Fruit fly (Drosophila melanogaster): ENCODE data around the gene CG15478.

The CG15478 gene

DNA sequence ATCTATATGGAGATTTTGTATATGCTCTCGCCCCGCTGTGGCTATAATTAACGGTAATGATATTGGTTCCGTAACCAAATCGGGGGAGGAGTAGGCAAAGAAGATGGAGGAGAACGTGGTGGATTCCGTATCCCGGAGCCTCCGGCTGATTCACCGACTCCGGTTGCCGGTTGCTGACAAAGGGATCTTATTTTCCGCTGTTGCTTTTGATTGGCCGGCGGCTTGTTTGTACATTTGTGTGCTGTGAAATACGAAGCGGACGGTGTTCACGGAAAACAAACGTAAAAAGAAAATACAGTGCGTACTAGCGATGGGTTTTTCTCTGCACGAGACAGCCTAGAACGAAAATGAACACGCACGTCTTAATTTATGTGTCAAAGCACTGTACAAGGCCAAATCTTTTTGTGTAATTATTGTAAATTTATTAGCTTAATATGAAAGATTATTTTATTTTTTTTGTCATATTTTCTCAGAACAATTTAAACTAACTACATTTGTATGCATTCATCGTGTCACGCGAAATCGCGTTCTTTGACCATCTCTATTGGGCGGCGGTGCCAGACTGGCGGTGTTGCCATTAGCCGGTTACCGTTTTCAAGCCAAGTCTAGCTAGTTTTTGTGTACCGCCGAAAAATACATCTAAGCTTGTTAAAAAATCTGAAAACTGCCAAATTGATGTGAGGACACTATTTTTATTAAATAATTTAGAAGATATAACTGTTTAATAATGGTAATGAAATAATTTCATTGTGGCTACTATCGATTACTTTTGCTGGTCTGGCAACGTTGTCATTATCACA is 16.6 kb upstream of the CG15478 start, which contains the start of the genes Pdp and Rab39 (continued):
- peak; percentile 77 for TF ChIP-seq CG4617 (GFP tag; optimal IDR thresholded peaks at IDR 0.05; ENCODE audit: borderline replicate concordance)
- TF ChIP-seq CG10565 (GFP tag; optimal IDR thresholded peaks at IDR 0.05), result no peak
- peak; percentile 66 for TF ChIP-seq pum (GFP tag; optimal IDR thresholded peaks at IDR 0.05)
- peak; percentile 80 for TF ChIP-seq mld (GFP tag; IDR thresholded peaks at IDR 0.05; ENCODE audit: partially characterized antibody)
- peak; percentile 84; the same call in 1 of the 2 replicates for TF ChIP-seq Ptx1 (GFP tag; IDR thresholded peaks at IDR 0.05)
- TF ChIP-seq sna (GFP tag; IDR thresholded peaks at IDR 0.05; ENCODE audit: partially characterized antibody), result peak; percentile 94
- peak; percentile 16 for TF ChIP-seq kah (GFP tag; optimal IDR thresholded peaks at IDR 0.05)
- TF ChIP-seq CG31441 (GFP tag; IDR thresholded peaks at IDR 0.05), result peak; percentile 72
- no peak for TF ChIP-seq CG6683 (GFP tag; optimal IDR thresholded peaks at IDR 0.05)
- TF ChIP-seq wor (GFP tag; IDR thresholded peaks at IDR 0.05), result peak; percentile 22; the same call in 1 of the 2 replicates
- TF ChIP-seq Dek (tag; optimal IDR thresholded peaks at IDR 0.05), result peak; percentile 81
- peak; percentile 69; the same call in 1 of the 2 replicates for TF ChIP-seq CG31224 (GFP tag; IDR thresholded peaks at IDR 0.05)
- peak; percentile 76 for TF ChIP-seq CG11247 (GFP tag; IDR thresholded peaks at IDR 0.05)
- peak; percentile 81 for TF ChIP-seq Nf-YC (tag; optimal IDR thresholded peaks at IDR 0.05)
- TF ChIP-seq Blimp-1 (GFP tag; optimal IDR thresholded peaks at IDR 0.05), result peak; percentile 62
- TF ChIP-seq lov (optimal IDR thresholded peaks at IDR 0.05), result no peak
- 0 out of 3 replicates have a peak, but pooled peaks have one; percentile 48 for TF ChIP-seq lov (GFP tag; IDR thresholded peaks at IDR 0.05)
- no peak for TF ChIP-seq usp (GFP tag; optimal IDR thresholded peaks at IDR 0.05)
- no peak for TF ChIP-seq her (GFP tag; optimal IDR thresholded peaks at IDR 0.05)
- TF ChIP-seq CG42726 (GFP tag; IDR thresholded peaks at IDR 0.05; ENCODE audit: partially characterized antibody), result peak; percentile 89
- peak; percentile 46; the same call in 1 of the 2 replicates for TF ChIP-seq peb (GFP tag; IDR thresholded peaks at IDR 0.05)
- TF ChIP-seq gfzf (GFP tag; optimal IDR thresholded peaks at IDR 0.05), result peak; percentile 9
- no peak for TF ChIP-seq CG1529 (GFP tag; optimal IDR thresholded peaks at IDR 0.05)
- no peak for TF ChIP-seq CG5180 (GFP tag; optimal IDR thresholded peaks at IDR 0.05)
- TF ChIP-seq corto (GFP tag; optimal IDR thresholded peaks at IDR 0.05), result peak; percentile 31
- TF ChIP-seq ATbp (GFP tag; optimal IDR thresholded peaks at IDR 0.05), result no peak
- peak; percentile 6 for TF ChIP-seq NC2α (GFP tag; optimal IDR thresholded peaks at IDR 0.05)
- TF ChIP-seq CG8281 (tag; optimal IDR thresholded peaks at IDR 0.05), result peak; percentile 36
- no peak for TF ChIP-seq CG4282 (GFP tag; optimal IDR thresholded peaks at IDR 0.05)
- TF ChIP-seq trem (tag; optimal IDR thresholded peaks at IDR 0.05), result peak; percentile 71
- peak; percentile 92 for TF ChIP-seq CG34224 (GFP tag; IDR thresholded peaks at IDR 0.05; ENCODE audit: partially characterized antibody)
- TF ChIP-seq Doc3 (GFP tag; IDR thresholded peaks at IDR 0.05; ENCODE audit: partially characterized antibody), result peak; percentile 97
- TF ChIP-seq gro (GFP tag; optimal IDR thresholded peaks at IDR 0.05), result peak; percentile 43
- TF ChIP-seq org-1 (GFP tag; optimal IDR thresholded peaks at IDR 0.05), result peak; percentile 31
- TF ChIP-seq fd102C (GFP tag; optimal IDR thresholded peaks at IDR 0.05), result no peak
- TF ChIP-seq CTCF (GFP tag; optimal IDR thresholded peaks at IDR 0.05), result no peak
- no peak for TF ChIP-seq D19A (tag; optimal IDR thresholded peaks at IDR 0.05)
- no peak for TF ChIP-seq Kr (GFP tag; optimal IDR thresholded peaks at IDR 0.05)
- peak; percentile 70 for TF ChIP-seq gt (GFP tag; IDR thresholded peaks at IDR 0.05)
- peak; percentile 78 for TF ChIP-seq Hmr (GFP tag; optimal IDR thresholded peaks at IDR 0.05)
- peak; percentile 63 for TF ChIP-seq onecut (GFP tag; IDR thresholded peaks at IDR 0.05)
- no peak for TF ChIP-seq Hey (tag; optimal IDR thresholded peaks at IDR 0.05)
- TF ChIP-seq CG15011 (GFP tag; optimal IDR thresholded peaks at IDR 0.05), result no peak
- no peak for TF ChIP-seq CG16779 (GFP tag; IDR thresholded peaks at IDR 0.05)
- TF ChIP-seq Sin3A (optimal IDR thresholded peaks at IDR 0.05), result peak; percentile 82
- peak; percentile 44 for TF ChIP-seq scrt (GFP tag; optimal IDR thresholded peaks at IDR 0.05)
- peak; percentile 70 for TF ChIP-seq chn (GFP tag; optimal IDR thresholded peaks at IDR 0.05)
- TF ChIP-seq sens-2 (GFP tag; IDR thresholded peaks at IDR 0.05), result no peak
- peak; percentile 55; the same call in 1 of the 3 replicates for TF ChIP-seq CG2889 (GFP tag; IDR thresholded peaks at IDR 0.05)

All from whole organism, embryonic.